Worm (Caenorhabditis elegans): Measurements from ENCODE around the gene sre-21.

Gene sre-21

ce11 chrV:17773108-17773507 is at the start of gene sre-21:
TSS of gene sre-21 (minus strand) at chrV:17773208.
- TF ChIP-seq Y56A3A.18 (GFP tag; IDR thresholded peaks at IDR 0.05) (no peak), athp-1 (tag; optimal IDR thresholded peaks at IDR 0.05) (no peak), lir-1 (GFP tag; conservative IDR thresholded peaks at IDR 0.05) (no peak), hrde-1 (tag; optimal IDR thresholded peaks at IDR 0.05; ENCODE audit: borderline replicate concordance) (no peak), ztf-6 (GFP tag; IDR thresholded peaks at IDR 0.05) (no peak), sea-2 (GFP tag; IDR thresholded peaks at IDR 0.05) (no peak), lsl-1 (GFP tag; optimal IDR thresholded peaks at IDR 0.05) (no peak), unc-62 (GFP tag; optimal IDR thresholded peaks at IDR 0.05) (no peak), rpc-1 (optimal IDR thresholded peaks at IDR 0.05) (no peak), rpc-1 (tag; optimal IDR thresholded peaks at IDR 0.05) (no peak), ekl-4 (GFP tag; IDR thresholded peaks at IDR 0.05) (no peak)

DNA sequence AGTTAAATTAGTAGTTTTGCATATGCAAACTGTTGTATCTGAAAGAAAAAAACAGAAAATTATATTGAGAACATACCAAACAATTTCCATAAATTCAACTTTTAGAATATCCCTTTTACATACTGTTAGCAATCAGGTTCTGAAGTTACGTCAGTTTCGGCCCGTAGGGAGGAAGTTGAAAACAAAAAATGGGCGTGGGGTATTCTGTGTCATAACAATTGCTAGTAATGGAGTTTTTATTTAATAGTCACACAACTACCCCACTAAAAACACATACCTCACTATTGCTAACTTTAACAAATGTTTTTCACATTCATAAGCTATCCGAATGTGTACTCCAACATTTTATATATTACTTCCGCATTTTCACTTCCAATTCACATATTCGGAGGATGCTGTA is 48.8 kb upstream of the sre-21 start, which contains the start of gene srh-300:
TSS of gene srh-300 (plus strand) at position 301 of the 400 bp plus-strand sequence.
- no peak for TF ChIP-seq efl-1 (GFP tag; optimal IDR thresholded peaks at IDR 0.05)
- TF ChIP-seq athp-1 (tag; optimal IDR thresholded peaks at IDR 0.05): no peak
- no peak for TF ChIP-seq rpc-1 (optimal IDR thresholded peaks at IDR 0.05)
- TF ChIP-seq rpc-1 (tag; optimal IDR thresholded peaks at IDR 0.05): no peak
- TF ChIP-seq madf-3 (GFP tag; IDR thresholded peaks at IDR 0.05): no peak
- TF ChIP-seq ccch-3 (GFP tag; optimal IDR thresholded peaks at IDR 0.05): no peak
- TF ChIP-seq die-1 (tag; optimal IDR thresholded peaks at IDR 0.05): no peak
- TF ChIP-seq cebp-1 (GFP tag; IDR thresholded peaks at IDR 0.05): no peak
- no peak for TF ChIP-seq cebp-1 (tag; optimal IDR thresholded peaks at IDR 0.05)
- no peak for TF ChIP-seq F33H1.4 (GFP tag; IDR thresholded peaks at IDR 0.05)
- no peak for TF ChIP-seq pha-4 (tag; optimal IDR thresholded peaks at IDR 0.05)
- no peak for TF ChIP-seq bed-2 (GFP tag; IDR thresholded peaks at IDR 0.05)

DNA sequence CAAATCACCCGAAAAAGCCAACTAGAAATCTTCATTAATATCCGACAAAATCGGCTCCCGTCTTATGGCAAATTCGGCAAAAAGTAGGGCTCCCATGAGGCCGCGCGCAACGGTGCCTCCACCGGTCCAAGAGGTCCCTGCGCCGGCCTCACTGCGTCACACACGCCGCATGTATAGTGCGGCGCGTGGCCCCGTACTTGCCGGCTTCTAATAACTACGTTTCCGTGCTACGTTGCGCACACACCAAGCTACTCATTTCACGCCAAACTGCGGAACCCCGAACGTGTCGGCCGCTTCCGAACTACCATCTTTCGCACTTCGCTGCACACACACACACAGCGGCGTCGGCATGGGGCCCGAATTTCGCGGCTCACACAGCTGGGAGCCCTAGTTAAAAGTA is 46.7 kb upstream of the sre-21 start:
- peak; percentile 80 for TF ChIP-seq zfh-2 (GFP tag; conservative IDR thresholded peaks at IDR 0.05)
- TF ChIP-seq let-607 (tag; optimal IDR thresholded peaks at IDR 0.05): no peak
- peak; percentile 45; the same call in 1 of the 2 replicates for TF ChIP-seq egrh-3 (GFP tag; IDR thresholded peaks at IDR 0.05)
- TF ChIP-seq attf-3 (GFP tag; conservative IDR thresholded peaks at IDR 0.05): no peak
- no peak for TF ChIP-seq F37B4.10 (GFP tag; IDR thresholded peaks at IDR 0.05)
- TF ChIP-seq snpc-3.4 (tag; optimal IDR thresholded peaks at IDR 0.05): no peak
- no peak for TF ChIP-seq tbp1 (GFP tag; optimal IDR thresholded peaks at IDR 0.05)
- no peak for TF ChIP-seq F55B11.4 (tag; optimal IDR thresholded peaks at IDR 0.05; ENCODE audit: borderline replicate concordance, insufficient read depth)
- TF ChIP-seq nfyb-1 (GFP tag; IDR thresholded peaks at IDR 0.05): no peak
- TF ChIP-seq ztf-25 (GFP tag; IDR thresholded peaks at IDR 0.05): no peak
- TF ChIP-seq pbrm-1 (GFP tag; IDR thresholded peaks at IDR 0.05): 0 out of 2 replicates have a peak, but pooled peaks have one; percentile 33
- TF ChIP-seq madf-3 (GFP tag; IDR thresholded peaks at IDR 0.05): no peak
- no peak for TF ChIP-seq Y95B8A.8 (GFP tag; IDR thresholded peaks at IDR 0.05)
- TF ChIP-seq pha-4 (tag; optimal IDR thresholded peaks at IDR 0.05): no peak
- TF ChIP-seq B0019.2 (GFP tag; conservative IDR thresholded peaks at IDR 0.05): no peak
- no peak for TF ChIP-seq ceh-40 (GFP tag; IDR thresholded peaks at IDR 0.05)
- no peak for TF ChIP-seq hrde-1 (tag; optimal IDR thresholded peaks at IDR 0.05; ENCODE audit: borderline replicate concordance)

ce11 chrV:17818567-17818966 is 45.6 kb upstream of the sre-21 start, which contains the start of gene srh-298:
TSS of gene srh-298 (plus strand) at chrV:17818867.
- TF ChIP-seq hlh-12 (tag; optimal IDR thresholded peaks at IDR 0.05): no peak
- no peak for TF ChIP-seq nhr-179 (tag; optimal IDR thresholded peaks at IDR 0.05)
- TF ChIP-seq attf-5 (GFP tag; optimal IDR thresholded peaks at IDR 0.05): no peak
- TF ChIP-seq ztf-3 (GFP tag; optimal IDR thresholded peaks at IDR 0.05): no peak
- TF ChIP-seq F39B2.1 (GFP tag; IDR thresholded peaks at IDR 0.05): no peak
- no peak for TF ChIP-seq lin-35 (GFP tag; optimal IDR thresholded peaks at IDR 0.05)
- no peak for TF ChIP-seq B0035.1 (tag; optimal IDR thresholded peaks at IDR 0.05)
- TF ChIP-seq madf-6 (GFP tag; IDR thresholded peaks at IDR 0.05): no peak
- TF ChIP-seq mes-4 (tag; optimal IDR thresholded peaks at IDR 0.05): no peak
- no peak for TF ChIP-seq tlf-1 (GFP tag; optimal IDR thresholded peaks at IDR 0.05)
- no peak for TF ChIP-seq ceh-58 (GFP tag; IDR thresholded peaks at IDR 0.05)
- TF ChIP-seq mel-28 (tag; optimal IDR thresholded peaks at IDR 0.05; ENCODE audit: borderline replicate concordance): no peak

Measured in whole organism, young adult.